Worm (Caenorhabditis elegans) whole organism, mixed stage, embryonic: ENCODE data around the gene srd-2.
A peak's percentile ranks its signal among the peaks of the same experiment; 100 is the strongest.

Experiments
- M03D4.4 ChIP-seq: sonication (generic microtip); optimal IDR thresholded peaks from 2 replicates; lab custom pipeline; 2017; ENCODE audit warnings: mild to moderate bottlenecking, missing genetic modification characterization, missing compliant biosample characterization
- bed-3 ChIP-seq: fragments of 200-800 bp; sonication (Bioruptor generic); optimal IDR thresholded peaks from 3 replicates; lab custom pipeline; 2018; ENCODE audit warnings: mild to moderate bottlenecking, missing genetic modification characterization, moderate library complexity, missing compliant biosample characterization
- blmp-1 ChIP-seq: fragments of 150-350 bp; optimal IDR thresholded peaks from 2 replicates; lab custom pipeline; 2014; ENCODE audit warnings: missing biosample characterization, missing genetic modification characterization
- ceh-39 ChIP-seq: fragments of 150-350 bp; optimal IDR thresholded peaks from 2 replicates; lab custom pipeline; 2014; ENCODE audit warnings: missing biosample characterization, missing genetic modification characterization
- ceh-43 ChIP-seq: fragments of 200-800 bp; sonication (Bioruptor generic); optimal IDR thresholded peaks from 2 replicates; lab custom pipeline; 2018; ENCODE audit warnings: mild to moderate bottlenecking, missing genetic modification characterization, moderate library complexity, missing compliant biosample characterization
- ceh-83 ChIP-seq: fragments of 200-800 bp; sonication (Bioruptor generic); optimal IDR thresholded peaks from 2 replicates; lab custom pipeline; 2018; ENCODE audit warnings: mild to moderate bottlenecking, missing genetic modification characterization, missing compliant biosample characterization
- ces-1 ChIP-seq: fragments of 150-350 bp; optimal IDR thresholded peaks from 2 replicates; lab custom pipeline; 2014; ENCODE audit warnings: missing biosample characterization, missing genetic modification reagents, missing genetic modification characterization
- cnd-1 ChIP-seq: fragments of 200-800 bp; sonication (Bioruptor generic); optimal IDR thresholded peaks from 2 replicates; lab custom pipeline; 2018; ENCODE audit warnings: mild to moderate bottlenecking, missing genetic modification characterization, missing compliant biosample characterization
- drap-1 ChIP-seq: fragments of 200-800 bp; sonication (Bioruptor generic); optimal IDR thresholded peaks from 3 replicates; lab custom pipeline; 2018; ENCODE audit warnings: mild to moderate bottlenecking, missing genetic modification characterization, missing compliant biosample characterization
- elt-1 ChIP-seq: sonication (generic microtip); optimal IDR thresholded peaks from 2 replicates; lab custom pipeline; 2017; ENCODE audit warnings: missing genetic modification characterization, mild to moderate bottlenecking, missing compliant biosample characterization, antibody characterized with exemption, moderate library complexity, borderline replicate concordance; ENCODE audit not compliant: insufficient read depth
- elt-3 ChIP-seq: fragments of 150-350 bp; optimal IDR thresholded peaks from 2 replicates; lab custom pipeline; 2014; ENCODE audit warnings: missing biosample characterization, missing genetic modification characterization
- flh-1 ChIP-seq: fragments of 200-800 bp; sonication (Bioruptor generic); optimal IDR thresholded peaks from 2 replicates; lab custom pipeline; 2018; ENCODE audit warnings: mild to moderate bottlenecking, missing genetic modification characterization, moderate library complexity, missing compliant biosample characterization
- ham-2 ChIP-seq: fragments of 200-800 bp; sonication (Bioruptor generic); optimal IDR thresholded peaks from 2 replicates; lab custom pipeline; 2018; ENCODE audit warnings: mild to moderate bottlenecking, missing genetic modification characterization, missing compliant biosample characterization
- hlh-1 ChIP-seq: fragments of 150-350 bp; optimal IDR thresholded peaks from 2 replicates; lab custom pipeline; 2014; ENCODE audit warnings: missing biosample characterization, missing genetic modification reagents, missing genetic modification characterization
- lin-13 ChIP-seq: fragments of 150-350 bp; optimal IDR thresholded peaks from 2 replicates; lab custom pipeline; 2014; ENCODE audit warnings: missing biosample characterization, missing genetic modification characterization
- lin-32 ChIP-seq: fragments of 200-800 bp; sonication (Bioruptor generic); optimal IDR thresholded peaks from 2 replicates; lab custom pipeline; 2018; ENCODE audit warnings: mild to moderate bottlenecking, missing genetic modification characterization, missing compliant biosample characterization
- lsy-2 ChIP-seq: fragments of 150-350 bp; optimal IDR thresholded peaks from 2 replicates; lab custom pipeline; 2014; ENCODE audit warnings: missing biosample characterization, missing genetic modification characterization
- mab-5 ChIP-seq: fragments of 150-350 bp; optimal IDR thresholded peaks from 2 replicates; lab custom pipeline; 2014; ENCODE audit warnings: missing biosample characterization, missing genetic modification characterization
- mep-1 ChIP-seq: fragments of 150-350 bp; optimal IDR thresholded peaks from 2 replicates; lab custom pipeline; 2017; ENCODE audit warnings: missing biosample characterization, missing genetic modification reagents, missing genetic modification characterization, inconsistent platforms
- mls-2 ChIP-seq: sonication (generic microtip); optimal IDR thresholded peaks from 2 replicates; lab custom pipeline; 2016; ENCODE audit warnings: mild to moderate bottlenecking, missing genetic modification characterization, moderate library complexity, missing compliant biosample characterization
- nhr-12 ChIP-seq: fragments of 150-350 bp; optimal IDR thresholded peaks from 2 replicates; lab custom pipeline; 2014; ENCODE audit warnings: missing biosample characterization, missing genetic modification characterization
- nhr-2 ChIP-seq: fragments of 150-350 bp; optimal IDR thresholded peaks from 2 replicates; lab custom pipeline; 2014; ENCODE audit warnings: missing biosample characterization, missing genetic modification characterization
- nhr-237 ChIP-seq: fragments of 150-350 bp; optimal IDR thresholded peaks from 2 replicates; lab custom pipeline; 2014; ENCODE audit warnings: missing biosample characterization, missing genetic modification characterization
- nhr-28 ChIP-seq: fragments of 150-350 bp; optimal IDR thresholded peaks from 2 replicates; lab custom pipeline; 2014; ENCODE audit warnings: missing biosample characterization, missing genetic modification characterization
- nhr-76 ChIP-seq: sonication (generic microtip); optimal IDR thresholded peaks from 2 replicates; lab custom pipeline; 2017; ENCODE audit warnings: missing biosample characterization, missing genetic modification characterization
- pha-4 ChIP-seq: fragments of 150-350 bp; optimal IDR thresholded peaks from 2 replicates; lab custom pipeline; 2018; ENCODE audit warnings: missing biosample characterization, missing genetic modification reagents, missing genetic modification characterization
- sem-2 ChIP-seq: fragments of 200-800 bp; sonication (Bioruptor generic); optimal IDR thresholded peaks from 2 replicates; lab custom pipeline; 2018; ENCODE audit warnings: mild to moderate bottlenecking, missing genetic modification characterization, missing compliant biosample characterization
- snpc-4 ChIP-seq: fragments of 150-350 bp; optimal IDR thresholded peaks from 2 replicates; lab custom pipeline; 2014; ENCODE audit warnings: missing biosample characterization, missing genetic modification characterization
- sptf-1 ChIP-seq: sonication (generic microtip); optimal IDR thresholded peaks from 2 replicates; lab custom pipeline; 2017; ENCODE audit warnings: mild to moderate bottlenecking, missing genetic modification characterization, moderate library complexity, missing compliant biosample characterization
- tbx-8 ChIP-seq: fragments of 200-800 bp; sonication (Bioruptor generic); optimal IDR thresholded peaks from 2 replicates; lab custom pipeline; 2018; ENCODE audit warnings: mild to moderate bottlenecking, missing genetic modification characterization, moderate library complexity, missing compliant biosample characterization
- unc-120 ChIP-seq: sonication (generic microtip); optimal IDR thresholded peaks from 2 replicates; lab custom pipeline; 2017; ENCODE audit warnings: missing genetic modification characterization, missing compliant biosample characterization; ENCODE audit not compliant: poor library complexity, severe bottlenecking
- unc-39 ChIP-seq: fragments of 150-350 bp; optimal IDR thresholded peaks from 2 replicates; lab custom pipeline; 2014; ENCODE audit warnings: missing biosample characterization, missing genetic modification characterization
- unc-62 ChIP-seq: fragments of 150-350 bp; optimal IDR thresholded peaks from 2 replicates; lab custom pipeline; 2014; ENCODE audit warnings: missing biosample characterization, missing genetic modification reagents, missing genetic modification characterization
- ztf-11 ChIP-seq: fragments of 150-350 bp; optimal IDR thresholded peaks from 2 replicates; lab custom pipeline; 2014; ENCODE audit warnings: missing biosample characterization, missing genetic modification characterization

Gene srd-2

ce11 chrII:10189369-10189768 is 1.7 kb upstream of the srd-2 start, which contains the start of gene cdc-25.4:
TSS of gene cdc-25.4 (minus strand) at chrII:10189469.
- TF ChIP-seq unc-62 (GFP tag; lab: Kevin White, UChicago) (no peak), lin-13 (no peak), ceh-39 (tag; lab: Kevin White, UChicago) (no peak), lin-32 (GFP tag; lab: Kevin White, UChicago) (no peak), unc-39 (no peak), ztf-11 (tag; lab: Kevin White, UChicago) (no peak), lsy-2 (no peak), ham-2 (GFP tag; lab: Kevin White, UChicago) (no peak), pha-4 (no peak), flh-1 (GFP tag; lab: Kevin White, UChicago) (no peak), sem-2 (GFP tag; lab: Kevin White, UChicago) (no peak)

ce11 chrII:10182634-10183033 is 5.1 kb downstream of the srd-2 start, which contains the start of gene srd-1:
TSS of gene srd-1 (minus strand) at chrII:10182734.
- TF ChIP-seq pha-4 (no peak), ceh-39 (tag; lab: Kevin White, UChicago) (no peak), nhr-76 (no peak), sptf-1 (tag; lab: Kevin White, UChicago) (no peak), flh-1 (GFP tag; lab: Kevin White, UChicago) (no peak), nhr-12 (tag; lab: Kevin White, UChicago) (no peak), elt-3 (no peak), unc-39 (no peak), ztf-11 (tag; lab: Kevin White, UChicago) (no peak), snpc-4 (tag; lab: Kevin White, UChicago) (no peak), nhr-28 (tag; lab: Kevin White, UChicago) (no peak), lsy-2 (no peak), mls-2 (tag; lab: Kevin White, UChicago) (no peak), tbx-8 (GFP tag; lab: Kevin White, UChicago) (no peak), hlh-1 (tag; lab: Kevin White, UChicago) (no peak), cnd-1 (no peak)

ce11 chrII:10174338-10174737 is 13.4 kb downstream of the srd-2 start, which contains the start of gene F33H1.4:
TSS of gene F33H1.4 (plus strand) at chrII:10174648.
- TF ChIP-seq mep-1 (tag; lab: Kevin White, UChicago) (no peak), lin-32 (GFP tag; lab: Kevin White, UChicago) (no peak), nhr-28 (tag; lab: Kevin White, UChicago) (no peak), nhr-2 (tag; lab: Kevin White, UChicago) (no peak), ces-1 (GFP tag; lab: Kevin White, UChicago) (no peak), mls-2 (tag; lab: Kevin White, UChicago) (no peak), snpc-4 (tag; lab: Kevin White, UChicago) (no peak), nhr-12 (tag; lab: Kevin White, UChicago) (no peak), nhr-237 (tag; lab: Kevin White, UChicago) (no peak), blmp-1 (tag; lab: Kevin White, UChicago) (peak; percentile 75), ztf-11 (tag; lab: Kevin White, UChicago) (no peak), cnd-1 (no peak), hlh-1 (tag; lab: Kevin White, UChicago) (peak; percentile 39), ceh-39 (tag; lab: Kevin White, UChicago) (peak; percentile 30), mab-5 (tag; lab: Kevin White, UChicago) (no peak), M03D4.4 (no peak), unc-120 (tag; lab: Kevin White, UChicago) (no peak), unc-62 (GFP tag; lab: Kevin White, UChicago) (no peak), drap-1 (GFP tag; lab: Kevin White, UChicago) (no peak), bed-3 (GFP tag; lab: Kevin White, UChicago) (no peak), lsy-2 (peak; percentile 91), ham-2 (GFP tag; lab: Kevin White, UChicago) (no peak), tbx-8 (GFP tag; lab: Kevin White, UChicago) (no peak), ceh-83 (GFP tag; lab: Kevin White, UChicago) (no peak), sem-2 (GFP tag; lab: Kevin White, UChicago) (no peak), pha-4 (no peak), lin-13 (peak; percentile 85), sptf-1 (tag; lab: Kevin White, UChicago) (no peak), nhr-76 (no peak), ceh-43 (GFP tag; lab: Kevin White, UChicago) (no peak), elt-3 (no peak), unc-39 (no peak), elt-1 (no peak), flh-1 (GFP tag; lab: Kevin White, UChicago) (no peak)
